Fruit fly (Drosophila melanogaster): Measurements from ENCODE around the gene CG33721.

dm6 chr3R:22339510-22339909 lies 8.6 kb downstream of the CG33721 start:
- no peak for TF ChIP-seq CG8478 (optimal IDR thresholded peaks at IDR 0.05)
- TF ChIP-seq pan (optimal IDR thresholded peaks at IDR 0.05) = no peak
- TF ChIP-seq psq (optimal IDR thresholded peaks at IDR 0.05) = no peak

All from whole organism.